Worm (Caenorhabditis elegans) whole organism, L4 larva: ENCODE results near the gene C45B2.3.

Experiments
- ceh-32 ChIP-seq: sonication (generic microtip); optimal IDR thresholded peaks from 2 replicates; lab custom pipeline; 2016; ENCODE audit warnings: mild to moderate bottlenecking, missing genetic modification characterization, missing compliant biosample characterization; ENCODE audit not compliant: poor library complexity
- daf-16 ChIP-seq, 3 experiments: sonication (generic microtip); optimal IDR thresholded peaks; 2 replicates each; lab custom pipeline; 2016 to 2017; ENCODE audit warnings: missing genetic modification characterization in 3 of 3, missing genetic modification reagents in 3 of 3, mild to moderate bottlenecking in 2 of 3, missing compliant biosample characterization in 2 of 3, missing biosample characterization in 1 of 3, moderate library complexity in 1 of 3
- fkh-10 ChIP-seq: fragments of 150-350 bp; optimal IDR thresholded peaks from 2 replicates; lab custom pipeline; 2014; ENCODE audit warnings: missing biosample characterization, missing genetic modification reagents, missing genetic modification characterization
- lsy-2 ChIP-seq, 2 experiments: fragments of 150-350 bp in 1 of 2; sonication (generic microtip) in 1 of 2; optimal IDR thresholded peaks; 2 replicates each; lab custom pipeline; 2014 to 2017; ENCODE audit warnings: missing biosample characterization in 2 of 2, missing genetic modification characterization in 2 of 2
- nhr-42 ChIP-seq: fragments of 200-800 bp; sonication (Bioruptor generic); IDR thresholded peaks from 2 replicates; pipeline ENCODE4 v1.3.6; 2022; ENCODE audit warnings: missing genetic modification characterization, missing compliant biosample characterization
- nhr-77 ChIP-seq: fragments of 150-350 bp; optimal IDR thresholded peaks from 2 replicates; lab custom pipeline; 2014; ENCODE audit warnings: missing biosample characterization, missing genetic modification characterization
- ztf-11 ChIP-seq: fragments of 150-350 bp; optimal IDR thresholded peaks from 2 replicates; lab custom pipeline; 2014; ENCODE audit warnings: missing biosample characterization, missing genetic modification characterization

- TF ChIP-seq daf-16 (GFP tag; optimal IDR thresholded peaks at IDR 0.05; lab: Kevin White, UChicago) (no peak), daf-16 (tag; optimal IDR thresholded peaks at IDR 0.05; lab: Kevin White, UChicago) (no peak), nhr-42 (GFP tag; lab: Robert Waterston, UW) (no peak), lsy-2 (tag; optimal IDR thresholded peaks at IDR 0.05; lab: Kevin White, UChicago) (no peak), nhr-77 (tag; lab: Kevin White, UChicago) (no peak), ceh-32 (tag; lab: Kevin White, UChicago) (no peak), ztf-11 (tag; lab: Kevin White, UChicago) (no peak), fkh-10 (GFP tag; lab: Kevin White, UChicago) (no peak)
These were observed 46.0 kb downstream of the C45B2.3 start for ce11 chrX:6128773-6129172.
